Worm (Caenorhabditis elegans) whole organism, young adult: Measurements from ENCODE around the gene F45D11.7.

Experiments used
- nhr-90 ChIP-seq: sonication (generic microtip); optimal IDR thresholded peaks from 2 replicates; lab custom pipeline; 2016; ENCODE audit warnings: missing genotype, mild to moderate bottlenecking, missing genetic modification characterization, missing compliant biosample characterization
- snpc-4 ChIP-seq, 5 experiments: fragments of 150-350 bp in 1 of 5; sonication (generic microtip) in 4 of 5; optimal IDR thresholded peaks; 2 replicates each; lab custom pipeline; 2014 to 2018; ENCODE audit warnings: missing genetic modification characterization in 5 of 5, missing biosample characterization in 3 of 5, antibody characterized with exemption in 2 of 5, mild to moderate bottlenecking in 2 of 5, missing compliant biosample characterization in 2 of 5, missing genotype in 2 of 5, moderate library complexity in 2 of 5, missing genetic modification reagents in 1 of 5
- unc-62 ChIP-seq: fragments of 150-350 bp; optimal IDR thresholded peaks from 2 replicates; lab custom pipeline; 2014; ENCODE audit warnings: missing biosample characterization, missing genetic modification reagents, missing genetic modification characterization

- TF ChIP-seq nhr-90 (no peak), snpc-4 (GFP tag; optimal IDR thresholded peaks at IDR 0.05; lab: Kevin White, UChicago) (no peak), snpc-4 (tag; optimal IDR thresholded peaks at IDR 0.05; lab: Kevin White, UChicago) (no peak), unc-62 (GFP tag; lab: Kevin White, UChicago) (no peak)
Measured at ce11 chrII:973999-974398, 20.3 kb upstream of the F45D11.7 start, which contains the start of gene fbxc-14.
